Worm (Caenorhabditis elegans) whole organism, L3 larva: Measurements from ENCODE around the gene sfxn-5.
A peak's percentile ranks its signal among the peaks of the same experiment; 100 is the strongest.

ENCODE experiments used
- elt-2 ChIP-seq: sonication (generic microtip); optimal IDR thresholded peaks from 2 replicates; lab custom pipeline; 2016; ENCODE audit warnings: missing genetic modification reagents, mild to moderate bottlenecking, missing genetic modification characterization, missing compliant biosample characterization
- fkh-2 ChIP-seq: fragments of 150-350 bp; optimal IDR thresholded peaks from 2 replicates; lab custom pipeline; 2014; ENCODE audit warnings: missing biosample characterization, missing genetic modification reagents, missing genetic modification characterization
- jun-1 ChIP-seq: fragments of 150-350 bp; optimal IDR thresholded peaks from 2 replicates; lab custom pipeline; 2014; ENCODE audit warnings: missing biosample characterization, missing genetic modification reagents, missing genetic modification characterization
- lin-39 ChIP-seq: fragments of 150-350 bp; optimal IDR thresholded peaks from 2 replicates; lab custom pipeline; 2018; ENCODE audit warnings: missing biosample characterization, missing genetic modification reagents, missing genetic modification characterization
- lsy-12 ChIP-seq: sonication (generic microtip); optimal IDR thresholded peaks from 2 replicates; lab custom pipeline; 2016; ENCODE audit warnings: mild to moderate bottlenecking, missing genetic modification characterization, missing compliant biosample characterization
- mdl-1 ChIP-seq: fragments of 150-350 bp; optimal IDR thresholded peaks from 2 replicates; lab custom pipeline; 2014; ENCODE audit warnings: missing biosample characterization, missing genetic modification characterization
- nhr-237 ChIP-seq: fragments of 150-350 bp; optimal IDR thresholded peaks from 2 replicates; lab custom pipeline; 2014; ENCODE audit warnings: missing biosample characterization, missing genetic modification characterization
- nhr-76 ChIP-seq: fragments of 150-350 bp; sonication (generic microtip); optimal IDR thresholded peaks from 5 replicates; lab custom pipeline; 2014; ENCODE audit warnings: missing biosample characterization, missing genetic modification characterization
- unc-39 ChIP-seq: sonication (generic microtip); optimal IDR thresholded peaks from 4 replicates; lab custom pipeline; 2017; ENCODE audit warnings: missing biosample characterization, missing genetic modification characterization
- zag-1 ChIP-seq: fragments of 150-350 bp; optimal IDR thresholded peaks from 2 replicates; lab custom pipeline; 2014; ENCODE audit warnings: missing biosample characterization, missing genetic modification characterization
- ztf-11 ChIP-seq: fragments of 150-350 bp; optimal IDR thresholded peaks from 2 replicates; lab custom pipeline; 2014; ENCODE audit warnings: missing biosample characterization, missing genetic modification characterization

DNA sequence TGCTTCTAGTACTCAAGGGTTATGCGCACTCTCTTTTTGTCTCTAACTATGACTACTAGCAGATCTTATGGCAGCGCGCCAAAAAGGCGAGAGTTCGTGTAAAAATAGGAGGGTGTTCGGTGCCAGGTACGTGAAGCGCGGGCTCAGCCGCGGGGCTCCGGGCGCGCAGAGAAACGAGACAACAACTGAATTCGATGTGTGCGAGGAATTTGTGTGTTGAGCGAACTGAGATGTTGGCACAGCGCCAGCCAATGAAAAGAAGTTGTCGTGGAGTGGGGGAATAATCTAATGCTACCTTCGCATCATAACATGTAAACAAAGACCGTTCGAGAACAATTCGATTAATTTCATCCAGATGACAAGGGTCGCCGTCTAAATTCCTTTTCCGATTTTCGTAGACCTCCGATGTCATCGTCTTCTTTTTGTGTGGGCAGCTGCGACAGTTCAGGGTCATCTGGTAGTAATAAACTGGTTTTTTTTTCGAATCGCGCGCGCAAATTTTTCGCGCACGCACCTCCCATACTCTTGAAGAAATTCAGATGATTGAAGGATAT lies 26.6 kb upstream of the sfxn-5 start:
- TF ChIP-seq nhr-76 (no peak), zag-1 (tag; lab: Kevin White, UChicago) (no peak), lsy-12 (tag; lab: Kevin White, UChicago) (peak; percentile 38), ztf-11 (tag; lab: Kevin White, UChicago) (no peak), lin-39 (tag; lab: Kevin White, UChicago) (peak; percentile 93), elt-2 (tag; lab: Kevin White, UChicago) (no peak), jun-1 (peak; percentile 5), mdl-1 (tag; lab: Kevin White, UChicago) (no peak), nhr-237 (tag; lab: Kevin White, UChicago) (no peak), unc-39 (tag; lab: Kevin White, UChicago) (no peak), fkh-2 (tag; lab: Kevin White, UChicago) (no peak)
